Worm (Caenorhabditis elegans) whole organism, early embryonic: ENCODE results near the gene M05D6.1.

Experiments used
- B0310.2 ChIP-seq: sonication (generic microtip); optimal IDR thresholded peaks from 2 replicates; lab custom pipeline; 2016; ENCODE audit warnings: mild to moderate bottlenecking, missing genetic modification characterization, missing compliant biosample characterization
- F13C5.2 ChIP-seq: sonication (generic microtip); optimal IDR thresholded peaks from 2 replicates; lab custom pipeline; 2017; ENCODE audit warnings: mild to moderate bottlenecking, missing genetic modification characterization, inconsistent platforms, missing compliant biosample characterization
- aly-1 ChIP-seq: sonication (generic microtip); optimal IDR thresholded peaks from 2 replicates; lab custom pipeline; 2016; ENCODE audit warnings: missing genetic modification characterization, missing compliant biosample characterization
- ama-1 ChIP-seq: fragments of 150-350 bp; optimal IDR thresholded peaks from 2 replicates; lab custom pipeline; 2014
- ceh-13 ChIP-seq: fragments of 200-800 bp; sonication (Bioruptor generic); optimal IDR thresholded peaks from 2 replicates; lab custom pipeline; 2018; ENCODE audit warnings: mild to moderate bottlenecking, missing genetic modification characterization, missing compliant biosample characterization
- ceh-36 ChIP-seq: sonication (generic microtip); optimal IDR thresholded peaks from 2 replicates; lab custom pipeline; 2016; ENCODE audit warnings: missing genetic modification characterization, inconsistent platforms, missing compliant biosample characterization
- ets-7 ChIP-seq: sonication (generic microtip); optimal IDR thresholded peaks from 2 replicates; lab custom pipeline; 2016; ENCODE audit warnings: missing genotype, missing genetic modification characterization, missing compliant biosample characterization
- flt-1 ChIP-seq: fragments of 200-800 bp; sonication (Bioruptor generic); IDR thresholded peaks from 2 replicates; pipeline ENCODE4 v1.3.6; 2022; ENCODE audit warnings: missing genetic modification characterization, missing compliant biosample characterization
- hmbx-1 ChIP-seq: sonication (generic microtip); optimal IDR thresholded peaks from 2 replicates; lab custom pipeline; 2016; ENCODE audit warnings: mild to moderate bottlenecking, missing genetic modification characterization, missing compliant biosample characterization
- hmg-4 ChIP-seq: fragments of 200-800 bp; sonication (Bioruptor generic); optimal IDR thresholded peaks from 2 replicates; lab custom pipeline; 2018; ENCODE audit warnings: mild to moderate bottlenecking, missing genetic modification characterization, missing compliant biosample characterization
- hnd-1 ChIP-seq: sonication (generic microtip); optimal IDR thresholded peaks from 2 replicates; lab custom pipeline; 2016; ENCODE audit warnings: missing genetic modification characterization, missing compliant biosample characterization
- pes-1 ChIP-seq: fragments of 200-800 bp; sonication (Bioruptor generic); IDR thresholded peaks from 2 replicates; pipeline ENCODE4 v1.3.6; 2022; ENCODE audit warnings: missing genetic modification reagents, missing genetic modification characterization, missing compliant biosample characterization
- scrt-1 ChIP-seq: fragments of 200-800 bp; sonication (Bioruptor generic); IDR thresholded peaks from 2 replicates; pipeline ENCODE4 v1.3.6; 2022; ENCODE audit warnings: missing genetic modification characterization, missing compliant biosample characterization
- sea-1 ChIP-seq: fragments of 200-800 bp; sonication (Bioruptor generic); conservative IDR thresholded peaks from 2 replicates; pipeline ENCODE4 v1.3.6; 2022; ENCODE audit warnings: missing genetic modification characterization, missing compliant biosample characterization
- tbx-11 ChIP-seq: fragments of 200-800 bp; sonication (Bioruptor generic); IDR thresholded peaks from 2 replicates; pipeline ENCODE4 v1.3.6; 2022; ENCODE audit warnings: missing genetic modification characterization, missing compliant biosample characterization
- tbx-37 ChIP-seq: fragments of 200-800 bp; sonication (Bioruptor generic); conservative IDR thresholded peaks from 2 replicates; pipeline ENCODE4 v1.3.6; 2022; ENCODE audit warnings: missing genetic modification reagents, missing genetic modification characterization, missing compliant biosample characterization
- tra-4 ChIP-seq: sonication (generic microtip); optimal IDR thresholded peaks from 2 replicates; lab custom pipeline; 2017; ENCODE audit warnings: missing genetic modification characterization, missing compliant biosample characterization

Gene M05D6.1

DNA sequence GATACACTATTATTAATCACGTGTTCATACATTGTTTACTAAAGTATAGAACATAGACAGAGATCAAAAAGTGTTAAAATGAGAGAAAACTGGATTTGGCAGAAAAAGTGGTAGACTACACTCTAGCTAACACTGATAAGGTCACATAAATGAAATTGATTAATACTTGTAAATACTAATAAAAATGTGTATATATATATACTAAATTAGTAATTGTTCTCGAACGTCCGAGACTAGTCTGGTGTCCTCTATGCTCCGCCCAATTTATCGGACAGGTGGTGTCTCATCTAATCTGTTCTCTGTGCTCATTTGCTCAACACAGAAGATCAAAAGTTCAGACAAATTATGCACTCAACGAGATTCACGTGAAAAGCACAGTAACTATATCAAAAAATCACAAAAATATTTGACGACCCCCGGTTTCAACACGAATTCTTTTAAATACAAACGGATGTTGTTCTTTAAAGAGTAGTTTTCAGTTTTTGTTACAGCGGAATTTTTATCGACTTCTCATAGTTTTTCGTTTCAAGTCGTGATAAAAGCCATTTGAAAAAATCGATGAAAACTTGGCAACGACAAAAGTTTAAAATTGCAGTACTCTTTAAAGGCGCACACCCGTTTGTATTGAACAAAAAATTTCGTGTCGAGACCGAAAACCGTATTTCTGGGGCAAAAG is 6.0 kb upstream of the M05D6.1 start:
- TF ChIP-seq hmg-4 (GFP tag; lab: Kevin White, UChicago) (no peak), F13C5.2 (tag; lab: Kevin White, UChicago) (no peak), scrt-1 (GFP tag; lab: Robert Waterston, UW) (no peak), ets-7 (tag; lab: Kevin White, UChicago) (no peak), tra-4 (tag; lab: Kevin White, UChicago) (no peak), ama-1 (lab: Kevin White, UChicago) (no peak), ceh-13 (GFP tag; lab: Kevin White, UChicago) (no peak), B0310.2 (tag; lab: Kevin White, UChicago) (no peak), hnd-1 (tag; lab: Kevin White, UChicago) (no peak), tbx-37 (GFP tag; lab: Robert Waterston, UW) (no peak), sea-1 (GFP tag; lab: Robert Waterston, UW) (no peak), tbx-11 (GFP tag; lab: Robert Waterston, UW) (no peak), pes-1 (GFP tag; lab: Robert Waterston, UW) (no peak), flt-1 (GFP tag; lab: Robert Waterston, UW) (no peak), aly-1 (tag; lab: Kevin White, UChicago) (no peak)

DNA sequence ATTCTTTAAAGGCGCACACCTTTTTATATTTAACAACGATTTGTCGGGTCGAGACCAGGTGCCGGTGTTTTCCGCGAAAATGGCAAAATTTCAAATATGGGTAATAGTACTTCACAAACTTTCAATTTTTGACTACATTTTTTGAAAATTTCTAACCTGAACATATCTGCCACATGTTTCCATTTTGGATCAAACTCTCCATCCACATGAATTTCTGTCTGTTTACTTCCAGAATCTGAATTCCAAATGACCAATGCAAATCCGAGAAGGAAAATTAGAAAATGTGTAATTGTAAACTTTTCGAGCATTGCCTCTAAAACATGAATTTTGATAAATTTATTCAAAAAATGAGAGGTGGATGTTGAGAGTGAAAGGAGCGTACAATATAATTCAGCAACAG is 5.0 kb upstream of the M05D6.1 start, which contains the start of gene lact-4:
lact-4 (minus strand) TSS at position 313 of the 400 bp plus-strand sequence.
- TF ChIP-seq flt-1 (GFP tag; lab: Robert Waterston, UW) = no peak
- TF ChIP-seq hnd-1 (tag; lab: Kevin White, UChicago) = no peak
- no peak for TF ChIP-seq ceh-36
- TF ChIP-seq hmbx-1 = no peak

DNA sequence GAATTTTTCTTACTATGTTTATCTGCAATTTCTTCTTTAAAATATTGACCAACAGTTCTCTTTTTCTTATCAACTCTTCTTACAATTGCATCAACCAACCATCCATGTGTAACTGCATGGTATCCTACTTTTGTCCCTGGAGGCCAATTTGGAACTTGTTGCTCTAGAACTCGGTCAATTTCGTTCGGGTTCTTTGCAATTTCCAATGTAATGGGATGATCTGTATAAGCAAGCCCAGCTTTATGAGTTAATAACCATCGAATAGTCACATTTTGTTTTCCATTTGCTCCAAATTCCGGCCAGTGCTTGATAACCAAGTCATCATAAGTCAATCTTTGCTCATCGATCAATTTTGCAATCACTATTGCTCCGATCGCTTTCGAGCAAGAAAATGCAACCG is 4.1 kb upstream of the M05D6.1 start:
- TF ChIP-seq sea-1 (GFP tag; lab: Robert Waterston, UW) = no peak
- TF ChIP-seq hmg-4 (GFP tag; lab: Kevin White, UChicago) = no peak
- no peak for TF ChIP-seq flt-1 (GFP tag; lab: Robert Waterston, UW)
- TF ChIP-seq ets-7 (tag; lab: Kevin White, UChicago) = no peak
- no peak for TF ChIP-seq F13C5.2 (tag; lab: Kevin White, UChicago)
- TF ChIP-seq pes-1 (GFP tag; lab: Robert Waterston, UW) = no peak
- TF ChIP-seq hmbx-1 = no peak
- no peak for TF ChIP-seq aly-1 (tag; lab: Kevin White, UChicago)
- no peak for TF ChIP-seq tra-4 (tag; lab: Kevin White, UChicago)

DNA sequence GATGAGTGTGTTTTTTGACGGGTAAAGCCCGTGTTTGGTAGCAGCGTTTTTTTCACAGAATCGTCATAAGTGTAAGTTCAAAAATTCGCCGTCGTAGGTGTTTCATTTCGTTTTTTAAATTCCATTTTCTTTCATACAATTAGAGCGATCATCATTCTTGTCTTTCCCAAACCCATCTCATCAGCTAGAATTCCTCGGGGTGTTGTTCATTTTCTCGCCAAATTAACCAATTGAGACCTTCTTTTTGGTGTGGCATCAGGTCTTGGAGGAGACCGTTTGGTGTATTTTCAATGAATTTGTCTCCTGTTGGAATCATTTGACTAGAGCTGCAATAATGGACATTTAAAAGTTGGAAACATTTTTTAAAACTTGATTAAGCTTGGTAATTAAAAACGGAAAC is 2.3 kb downstream of the M05D6.1 start:
- no peak for TF ChIP-seq pes-1 (GFP tag; lab: Robert Waterston, UW)
- no peak for TF ChIP-seq aly-1 (tag; lab: Kevin White, UChicago)
- TF ChIP-seq ceh-13 (GFP tag; lab: Kevin White, UChicago) = no peak
- no peak for TF ChIP-seq B0310.2 (tag; lab: Kevin White, UChicago)
- TF ChIP-seq ama-1 (lab: Kevin White, UChicago) = no peak
- no peak for TF ChIP-seq hnd-1 (tag; lab: Kevin White, UChicago)
- TF ChIP-seq sea-1 (GFP tag; lab: Robert Waterston, UW) = no peak
- TF ChIP-seq hmbx-1 = no peak
- no peak for TF ChIP-seq tbx-11 (GFP tag; lab: Robert Waterston, UW)
- no peak for TF ChIP-seq ets-7 (tag; lab: Kevin White, UChicago)
- no peak for TF ChIP-seq flt-1 (GFP tag; lab: Robert Waterston, UW)
- no peak for TF ChIP-seq hmg-4 (GFP tag; lab: Kevin White, UChicago)
- no peak for TF ChIP-seq F13C5.2 (tag; lab: Kevin White, UChicago)
- TF ChIP-seq scrt-1 (GFP tag; lab: Robert Waterston, UW) = no peak

DNA sequence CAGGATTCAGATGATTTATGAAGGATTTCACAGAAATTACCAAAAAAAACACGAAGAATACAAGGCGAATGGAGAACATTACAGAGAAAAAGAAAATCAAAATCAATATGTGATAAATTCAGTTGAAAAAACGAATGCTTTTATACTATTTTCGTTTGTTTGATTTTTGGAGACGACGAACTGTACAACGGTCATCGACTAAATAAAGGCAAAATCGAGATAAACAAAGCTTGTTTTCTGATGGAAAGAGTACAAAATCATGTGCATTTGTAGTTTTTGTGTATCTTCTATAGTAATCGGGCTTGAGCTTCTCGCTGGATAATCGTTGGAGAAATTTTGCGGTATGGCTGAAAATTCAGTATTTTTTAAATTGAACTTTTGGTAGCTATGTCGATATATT is 4.1 kb downstream of the M05D6.1 start, which contains the start of gene M05D6.8:
M05D6.8 (minus strand) TSS at position 101 of the 400 bp plus-strand sequence.
- TF ChIP-seq aly-1 (tag; lab: Kevin White, UChicago) (no peak), hmbx-1 (no peak), scrt-1 (GFP tag; lab: Robert Waterston, UW) (no peak), B0310.2 (tag; lab: Kevin White, UChicago) (no peak), ets-7 (tag; lab: Kevin White, UChicago) (no peak), tbx-11 (GFP tag; lab: Robert Waterston, UW) (no peak), pes-1 (GFP tag; lab: Robert Waterston, UW) (no peak), ama-1 (lab: Kevin White, UChicago) (no peak), flt-1 (GFP tag; lab: Robert Waterston, UW) (no peak), hmg-4 (GFP tag; lab: Kevin White, UChicago) (no peak), ceh-36 (no peak), tbx-37 (GFP tag; lab: Robert Waterston, UW) (no peak), F13C5.2 (tag; lab: Kevin White, UChicago) (no peak), sea-1 (GFP tag; lab: Robert Waterston, UW) (no peak), ceh-13 (GFP tag; lab: Kevin White, UChicago) (no peak), tra-4 (tag; lab: Kevin White, UChicago) (no peak), hnd-1 (tag; lab: Kevin White, UChicago) (no peak)

DNA sequence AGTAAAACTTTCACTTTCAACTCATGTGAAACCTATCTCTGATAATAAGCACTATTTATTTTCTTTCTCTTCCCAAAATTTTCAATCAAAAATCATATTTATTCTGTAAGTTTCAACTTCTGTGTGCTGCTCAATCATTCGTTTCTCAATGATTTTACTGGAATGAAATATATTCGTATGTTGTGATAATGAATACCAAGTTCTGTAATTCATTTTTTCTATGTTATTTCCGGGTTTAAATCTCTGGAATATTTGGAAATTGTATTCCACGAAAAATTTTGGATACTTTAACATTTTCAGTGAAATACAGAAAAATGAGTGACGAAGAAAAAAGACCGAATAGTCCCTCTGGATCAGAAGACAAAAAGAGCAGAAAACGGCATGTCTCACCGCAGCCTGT is 7.4 kb downstream of the M05D6.1 start, which contains the start of gene M05D6.2:
M05D6.2 (plus strand) TSS at position 301 of the 400 bp plus-strand sequence.
- TF ChIP-seq ceh-13 (GFP tag; lab: Kevin White, UChicago) (no peak), hmbx-1 (no peak), ets-7 (tag; lab: Kevin White, UChicago) (no peak), ceh-36 (no peak), hnd-1 (tag; lab: Kevin White, UChicago) (no peak), hmg-4 (GFP tag; lab: Kevin White, UChicago) (no peak), sea-1 (GFP tag; lab: Robert Waterston, UW) (no peak), scrt-1 (GFP tag; lab: Robert Waterston, UW) (no peak), F13C5.2 (tag; lab: Kevin White, UChicago) (no peak), aly-1 (tag; lab: Kevin White, UChicago) (no peak), flt-1 (GFP tag; lab: Robert Waterston, UW) (no peak), B0310.2 (tag; lab: Kevin White, UChicago) (no peak), tra-4 (tag; lab: Kevin White, UChicago) (no peak), tbx-11 (GFP tag; lab: Robert Waterston, UW) (no peak), pes-1 (GFP tag; lab: Robert Waterston, UW) (no peak)
